Fruit fly (Drosophila melanogaster) whole organism, adult: ENCODE results near the gene Cyp4d1.

Experiments used
- CG11617 ChIP-seq: fragments of 200-800 bp; sonication (Bioruptor generic); optimal IDR thresholded peaks from 2 replicates; lab custom pipeline; 2017; ENCODE audit warnings: mild to moderate bottlenecking, missing biosample characterization, missing genetic modification reagents, missing genetic modification characterization
- CG12768 ChIP-seq: fragments of 200-800 bp; sonication (Bioruptor generic); optimal IDR thresholded peaks from 2 replicates; lab custom pipeline; 2017; ENCODE audit warnings: missing biosample characterization, missing genetic modification characterization, mild to moderate bottlenecking, moderate library complexity, missing genetic modification reagents
- CG14711 ChIP-seq: fragments of 200-800 bp; sonication (Bioruptor generic); optimal IDR thresholded peaks from 2 replicates; lab custom pipeline; 2018; ENCODE audit warnings: missing biosample characterization, mild to moderate bottlenecking, missing genetic modification characterization, moderate library complexity
- CG7045 ChIP-seq: fragments of 200-800 bp; sonication (Bioruptor generic); optimal IDR thresholded peaks from 2 replicates; lab custom pipeline; 2017; ENCODE audit warnings: missing biosample characterization, mild to moderate bottlenecking, missing genetic modification characterization
- CG7101 ChIP-seq: fragments of 200-800 bp; sonication (Bioruptor generic); optimal IDR thresholded peaks from 2 replicates; lab custom pipeline; 2018; ENCODE audit warnings: missing biosample characterization, mild to moderate bottlenecking, missing genetic modification characterization, moderate library complexity
- Clk ChIP-seq: fragments of 200-800 bp; sonication (Bioruptor generic); optimal IDR thresholded peaks from 2 replicates; lab custom pipeline; 2017; ENCODE audit warnings: missing biosample characterization, missing genetic modification characterization
- Mnt ChIP-seq: fragments of 200-800 bp; sonication (Bioruptor generic); optimal IDR thresholded peaks from 2 replicates; lab custom pipeline; 2016; ENCODE audit warnings: missing biosample characterization, mild to moderate bottlenecking, missing genetic modification characterization
- cnc ChIP-seq, 2 experiments: fragments of >200 bp; optimal IDR thresholded peaks; 2 replicates each; lab custom pipeline; 2017
- tj ChIP-seq: fragments of 200-800 bp; sonication (Bioruptor generic); optimal IDR thresholded peaks from 3 replicates; lab custom pipeline; 2017; ENCODE audit warnings: missing biosample characterization, mild to moderate bottlenecking, missing genetic modification characterization, moderate library complexity
- toe ChIP-seq: fragments of 200-800 bp; sonication (Bioruptor generic); optimal IDR thresholded peaks from 2 replicates; lab custom pipeline; 2016; ENCODE audit warnings: missing biosample characterization, missing genetic modification characterization

dm6 chrX:2137587-2138341 lies 24.2 kb downstream of the Cyp4d1 start:
- TF ChIP-seq tj (GFP tag; lab: Kevin White, UChicago) (peak; percentile 90), Mnt (peak; percentile 97), toe (peak; percentile 98), CG11617 (GFP tag; lab: Kevin White, UChicago) (peak; percentile 99), CG14711 (peak; percentile 98), CG7045 (GFP tag; lab: Kevin White, UChicago) (peak; percentile 98), cnc (optimal IDR thresholded peaks at IDR 0.05; lab: Kevin White, UChicago) (no peak), CG7101 (tag; lab: Kevin White, UChicago) (peak; percentile 100), Clk (GFP tag; lab: Kevin White, UChicago) (peak; percentile 98), CG12768 (GFP tag; lab: Kevin White, UChicago) (peak; percentile 98)
